Fruit fly (Drosophila melanogaster): ENCODE measurements around the gene CG42846.

Gene CG42846

dm6 chr3L:262724-263177 lies 31.3 kb upstream of the CG42846 start (continued):
- TF ChIP-seq CG15601 (tag; optimal IDR thresholded peaks at IDR 0.05) (no peak), CG4854 (GFP tag; optimal IDR thresholded peaks at IDR 0.05) (no peak), Lhr (GFP tag; optimal IDR thresholded peaks at IDR 0.05) (no peak), CoRest (tag; optimal IDR thresholded peaks at IDR 0.05) (no peak), maf-S (GFP tag; optimal IDR thresholded peaks at IDR 0.05) (no peak), Drgx (GFP tag; IDR thresholded peaks at IDR 0.05) (no peak), schlank (tag; optimal IDR thresholded peaks at IDR 0.05) (no peak), CG11085 (GFP tag; IDR thresholded peaks at IDR 0.05) (no peak), peb (GFP tag; IDR thresholded peaks at IDR 0.05) (no peak), hbn (GFP tag; IDR thresholded peaks at IDR 0.05; ENCODE audit: partially characterized antibody) (peak; percentile 77), scrt (GFP tag; optimal IDR thresholded peaks at IDR 0.05) (no peak), Awh (GFP tag; IDR thresholded peaks at IDR 0.05) (no peak), CG4282 (GFP tag; optimal IDR thresholded peaks at IDR 0.05) (no peak), CG2202 (tag; optimal IDR thresholded peaks at IDR 0.05) (no peak), dimm (GFP tag; IDR thresholded peaks at IDR 0.05) (no peak), nom (GFP tag; optimal IDR thresholded peaks at IDR 0.05) (no peak), Trl (optimal IDR thresholded peaks at IDR 0.05) (no peak), Trl (GFP tag; optimal IDR thresholded peaks at IDR 0.05) (no peak), CG18619 (GFP tag; optimal IDR thresholded peaks at IDR 0.05) (no peak), pum (GFP tag; optimal IDR thresholded peaks at IDR 0.05) (no peak), Aef1 (GFP tag; IDR thresholded peaks at IDR 0.05) (no peak), dpn (GFP tag; optimal IDR thresholded peaks at IDR 0.05) (no peak), CG3163 (GFP tag; optimal IDR thresholded peaks at IDR 0.05) (no peak), sqz (GFP tag; optimal IDR thresholded peaks at IDR 0.05) (no peak), h (optimal IDR thresholded peaks at IDR 0.05) (no peak), Bteb2 (GFP tag; optimal IDR thresholded peaks at IDR 0.05) (no peak), ham (GFP tag; IDR thresholded peaks at IDR 0.05) (no peak), Poxn (GFP tag; IDR thresholded peaks at IDR 0.05) (no peak), CG16779 (GFP tag; IDR thresholded peaks at IDR 0.05) (no peak), trh (GFP tag; optimal IDR thresholded peaks at IDR 0.05) (no peak), ind (GFP tag; optimal IDR thresholded peaks at IDR 0.05) (no peak), CG2129 (GFP tag; IDR thresholded peaks at IDR 0.05; ENCODE audit: partially characterized antibody) (peak; percentile 67), Chrac-16 (GFP tag; optimal IDR thresholded peaks at IDR 0.05) (no peak), CG18011 (GFP tag; optimal IDR thresholded peaks at IDR 0.05) (no peak), CG11695 (GFP tag; IDR thresholded peaks at IDR 0.05) (no peak), CG14050 (GFP tag; IDR thresholded peaks at IDR 0.05) (no peak), Asciz (GFP tag; optimal IDR thresholded peaks at IDR 0.05) (no peak), HLH54F (GFP tag; optimal IDR thresholded peaks at IDR 0.05) (no peak), CG13624 (GFP tag; optimal IDR thresholded peaks at IDR 0.05) (no peak), CG8089 (GFP tag; optimal IDR thresholded peaks at IDR 0.05) (no peak), CG6683 (GFP tag; optimal IDR thresholded peaks at IDR 0.05) (no peak), ems (GFP tag; optimal IDR thresholded peaks at IDR 0.05) (no peak), ash1 (GFP tag; optimal IDR thresholded peaks at IDR 0.05) (no peak), E2f2 (GFP tag; IDR thresholded peaks at IDR 0.05) (peak; percentile 28; the same call in 1 of the 2 replicates), Scr (GFP tag; IDR thresholded peaks at IDR 0.05; ENCODE audit: partially characterized antibody) (peak; percentile 89), CG6765 (GFP tag; optimal IDR thresholded peaks at IDR 0.05) (no peak), al (GFP tag; IDR thresholded peaks at IDR 0.05) (no peak), ATbp (GFP tag; optimal IDR thresholded peaks at IDR 0.05) (no peak), CG43689 (GFP tag; IDR thresholded peaks at IDR 0.05) (no peak), CG8281 (tag; optimal IDR thresholded peaks at IDR 0.05) (no peak), Fer1 (GFP tag; optimal IDR thresholded peaks at IDR 0.05) (no peak), CG11247 (GFP tag; IDR thresholded peaks at IDR 0.05) (no peak), amos (GFP tag; IDR thresholded peaks at IDR 0.05; ENCODE audit: partially characterized antibody) (peak; percentile 89)

All from whole organism, embryonic.